Worm (Caenorhabditis elegans): ENCODE results near the gene R02D5.1.

- no peak for TF ChIP-seq egl-5 (tag; optimal IDR thresholded peaks at IDR 0.05)
- TF ChIP-seq elt-2 (tag; optimal IDR thresholded peaks at IDR 0.05), result no peak
Observed at ce11 chrV:14504120-14504519, 3.9 kb upstream of the R02D5.1 start.
